Worm (Caenorhabditis elegans): ENCODE data around the gene col-158.

ce11 chrV:11825662-11826061, 3.7 kb upstream of the col-158 start, which contains the start of gene D2023.4:
- TF ChIP-seq B0310.2 (tag; optimal IDR thresholded peaks at IDR 0.05) (no peak), F13C5.2 (tag; optimal IDR thresholded peaks at IDR 0.05) (no peak), hmbx-1 (tag; optimal IDR thresholded peaks at IDR 0.05) (no peak), ama-1 (optimal IDR thresholded peaks at IDR 0.05) (no peak), sea-1 (GFP tag; conservative IDR thresholded peaks at IDR 0.05) (no peak), ceh-36 (tag; optimal IDR thresholded peaks at IDR 0.05) (no peak), flt-1 (GFP tag; IDR thresholded peaks at IDR 0.05) (no peak), tbx-11 (GFP tag; IDR thresholded peaks at IDR 0.05) (no peak), tra-4 (tag; optimal IDR thresholded peaks at IDR 0.05) (no peak), ceh-13 (GFP tag; optimal IDR thresholded peaks at IDR 0.05) (no peak), aly-1 (tag; optimal IDR thresholded peaks at IDR 0.05) (no peak), pes-1 (GFP tag; IDR thresholded peaks at IDR 0.05) (no peak)
